Worm (Caenorhabditis elegans) whole organism, mixed stage, embryonic: ENCODE measurements around the gene F15G9.1.

Experiments used
- M03D4.4 ChIP-seq: sonication (generic microtip); optimal IDR thresholded peaks from 2 replicates; lab custom pipeline; 2017; ENCODE audit warnings: mild to moderate bottlenecking, missing genetic modification characterization, missing compliant biosample characterization
- bed-3 ChIP-seq: fragments of 200-800 bp; sonication (Bioruptor generic); optimal IDR thresholded peaks from 3 replicates; lab custom pipeline; 2018; ENCODE audit warnings: mild to moderate bottlenecking, missing genetic modification characterization, moderate library complexity, missing compliant biosample characterization
- blmp-1 ChIP-seq: fragments of 150-350 bp; optimal IDR thresholded peaks from 2 replicates; lab custom pipeline; 2014; ENCODE audit warnings: missing biosample characterization, missing genetic modification characterization
- ceh-39 ChIP-seq: fragments of 150-350 bp; optimal IDR thresholded peaks from 2 replicates; lab custom pipeline; 2014; ENCODE audit warnings: missing biosample characterization, missing genetic modification characterization
- ceh-43 ChIP-seq: fragments of 200-800 bp; sonication (Bioruptor generic); optimal IDR thresholded peaks from 2 replicates; lab custom pipeline; 2018; ENCODE audit warnings: mild to moderate bottlenecking, missing genetic modification characterization, moderate library complexity, missing compliant biosample characterization
- ceh-83 ChIP-seq: fragments of 200-800 bp; sonication (Bioruptor generic); optimal IDR thresholded peaks from 2 replicates; lab custom pipeline; 2018; ENCODE audit warnings: mild to moderate bottlenecking, missing genetic modification characterization, missing compliant biosample characterization
- ces-1 ChIP-seq: fragments of 150-350 bp; optimal IDR thresholded peaks from 2 replicates; lab custom pipeline; 2014; ENCODE audit warnings: missing biosample characterization, missing genetic modification reagents, missing genetic modification characterization
- cnd-1 ChIP-seq: fragments of 200-800 bp; sonication (Bioruptor generic); optimal IDR thresholded peaks from 2 replicates; lab custom pipeline; 2018; ENCODE audit warnings: mild to moderate bottlenecking, missing genetic modification characterization, missing compliant biosample characterization
- drap-1 ChIP-seq: fragments of 200-800 bp; sonication (Bioruptor generic); optimal IDR thresholded peaks from 3 replicates; lab custom pipeline; 2018; ENCODE audit warnings: mild to moderate bottlenecking, missing genetic modification characterization, missing compliant biosample characterization
- elt-1 ChIP-seq: sonication (generic microtip); optimal IDR thresholded peaks from 2 replicates; lab custom pipeline; 2017; ENCODE audit warnings: missing genetic modification characterization, mild to moderate bottlenecking, missing compliant biosample characterization, antibody characterized with exemption, moderate library complexity, borderline replicate concordance; ENCODE audit not compliant: insufficient read depth
- flh-1 ChIP-seq: fragments of 200-800 bp; sonication (Bioruptor generic); optimal IDR thresholded peaks from 2 replicates; lab custom pipeline; 2018; ENCODE audit warnings: mild to moderate bottlenecking, missing genetic modification characterization, moderate library complexity, missing compliant biosample characterization
- ham-2 ChIP-seq: fragments of 200-800 bp; sonication (Bioruptor generic); optimal IDR thresholded peaks from 2 replicates; lab custom pipeline; 2018; ENCODE audit warnings: mild to moderate bottlenecking, missing genetic modification characterization, missing compliant biosample characterization
- hlh-1 ChIP-seq: fragments of 150-350 bp; optimal IDR thresholded peaks from 2 replicates; lab custom pipeline; 2014; ENCODE audit warnings: missing biosample characterization, missing genetic modification reagents, missing genetic modification characterization
- lin-13 ChIP-seq: fragments of 150-350 bp; optimal IDR thresholded peaks from 2 replicates; lab custom pipeline; 2014; ENCODE audit warnings: missing biosample characterization, missing genetic modification characterization
- lin-32 ChIP-seq: fragments of 200-800 bp; sonication (Bioruptor generic); optimal IDR thresholded peaks from 2 replicates; lab custom pipeline; 2018; ENCODE audit warnings: mild to moderate bottlenecking, missing genetic modification characterization, missing compliant biosample characterization
- lsy-2 ChIP-seq: fragments of 150-350 bp; optimal IDR thresholded peaks from 2 replicates; lab custom pipeline; 2014; ENCODE audit warnings: missing biosample characterization, missing genetic modification characterization
- mab-5 ChIP-seq: fragments of 150-350 bp; optimal IDR thresholded peaks from 2 replicates; lab custom pipeline; 2014; ENCODE audit warnings: missing biosample characterization, missing genetic modification characterization
- mep-1 ChIP-seq: fragments of 150-350 bp; optimal IDR thresholded peaks from 2 replicates; lab custom pipeline; 2017; ENCODE audit warnings: missing biosample characterization, missing genetic modification reagents, missing genetic modification characterization, inconsistent platforms
- mls-2 ChIP-seq: sonication (generic microtip); optimal IDR thresholded peaks from 2 replicates; lab custom pipeline; 2016; ENCODE audit warnings: mild to moderate bottlenecking, missing genetic modification characterization, moderate library complexity, missing compliant biosample characterization
- nhr-12 ChIP-seq: fragments of 150-350 bp; optimal IDR thresholded peaks from 2 replicates; lab custom pipeline; 2014; ENCODE audit warnings: missing biosample characterization, missing genetic modification characterization
- nhr-2 ChIP-seq: fragments of 150-350 bp; optimal IDR thresholded peaks from 2 replicates; lab custom pipeline; 2014; ENCODE audit warnings: missing biosample characterization, missing genetic modification characterization
- nhr-237 ChIP-seq: fragments of 150-350 bp; optimal IDR thresholded peaks from 2 replicates; lab custom pipeline; 2014; ENCODE audit warnings: missing biosample characterization, missing genetic modification characterization
- nhr-28 ChIP-seq: fragments of 150-350 bp; optimal IDR thresholded peaks from 2 replicates; lab custom pipeline; 2014; ENCODE audit warnings: missing biosample characterization, missing genetic modification characterization
- nhr-76 ChIP-seq: sonication (generic microtip); optimal IDR thresholded peaks from 2 replicates; lab custom pipeline; 2017; ENCODE audit warnings: missing biosample characterization, missing genetic modification characterization
- pha-4 ChIP-seq: fragments of 150-350 bp; optimal IDR thresholded peaks from 2 replicates; lab custom pipeline; 2018; ENCODE audit warnings: missing biosample characterization, missing genetic modification reagents, missing genetic modification characterization
- sem-2 ChIP-seq: fragments of 200-800 bp; sonication (Bioruptor generic); optimal IDR thresholded peaks from 2 replicates; lab custom pipeline; 2018; ENCODE audit warnings: mild to moderate bottlenecking, missing genetic modification characterization, missing compliant biosample characterization
- snpc-4 ChIP-seq: fragments of 150-350 bp; optimal IDR thresholded peaks from 2 replicates; lab custom pipeline; 2014; ENCODE audit warnings: missing biosample characterization, missing genetic modification characterization
- sptf-1 ChIP-seq: sonication (generic microtip); optimal IDR thresholded peaks from 2 replicates; lab custom pipeline; 2017; ENCODE audit warnings: mild to moderate bottlenecking, missing genetic modification characterization, moderate library complexity, missing compliant biosample characterization
- tbx-8 ChIP-seq: fragments of 200-800 bp; sonication (Bioruptor generic); optimal IDR thresholded peaks from 2 replicates; lab custom pipeline; 2018; ENCODE audit warnings: mild to moderate bottlenecking, missing genetic modification characterization, moderate library complexity, missing compliant biosample characterization
- unc-120 ChIP-seq: sonication (generic microtip); optimal IDR thresholded peaks from 2 replicates; lab custom pipeline; 2017; ENCODE audit warnings: missing genetic modification characterization, missing compliant biosample characterization; ENCODE audit not compliant: poor library complexity, severe bottlenecking
- unc-39 ChIP-seq: fragments of 150-350 bp; optimal IDR thresholded peaks from 2 replicates; lab custom pipeline; 2014; ENCODE audit warnings: missing biosample characterization, missing genetic modification characterization
- unc-62 ChIP-seq: fragments of 150-350 bp; optimal IDR thresholded peaks from 2 replicates; lab custom pipeline; 2014; ENCODE audit warnings: missing biosample characterization, missing genetic modification reagents, missing genetic modification characterization
- zip-8 ChIP-seq: fragments of 150-350 bp; optimal IDR thresholded peaks from 2 replicates; lab custom pipeline; 2014; ENCODE audit warnings: missing biosample characterization, missing genetic modification characterization
- ztf-11 ChIP-seq: fragments of 150-350 bp; optimal IDR thresholded peaks from 2 replicates; lab custom pipeline; 2014; ENCODE audit warnings: missing biosample characterization, missing genetic modification characterization

Gene F15G9.1

ce11 chrX:9719070-9719469 lies 12.9 kb downstream of the F15G9.1 start:
- TF ChIP-seq sem-2: no peak
- no peak for TF ChIP-seq nhr-12 (tag; lab: Kevin White, UChicago)
- no peak for TF ChIP-seq nhr-28 (tag; lab: Kevin White, UChicago)
- no peak for TF ChIP-seq lin-13 (tag; lab: Kevin White, UChicago)
- no peak for TF ChIP-seq mep-1 (tag; lab: Kevin White, UChicago)
- TF ChIP-seq ces-1 (GFP tag; lab: Kevin White, UChicago): no peak
- no peak for TF ChIP-seq ceh-39 (tag; lab: Kevin White, UChicago)
- no peak for TF ChIP-seq ceh-83 (GFP tag; lab: Kevin White, UChicago)
- TF ChIP-seq zip-8 (tag; lab: Kevin White, UChicago): no peak

- peak; percentile 98 for TF ChIP-seq hlh-1 (tag; lab: Kevin White, UChicago)
- TF ChIP-seq unc-120 (tag; lab: Kevin White, UChicago): peak; percentile 82
- no peak for TF ChIP-seq sptf-1 (tag; lab: Kevin White, UChicago)
- TF ChIP-seq drap-1: no peak
- TF ChIP-seq pha-4 (tag; lab: Kevin White, UChicago): no peak
- no peak for TF ChIP-seq snpc-4 (tag; lab: Kevin White, UChicago)
- no peak for TF ChIP-seq tbx-8 (GFP tag; lab: Kevin White, UChicago)
- TF ChIP-seq lsy-2 (tag; lab: Kevin White, UChicago): no peak
- TF ChIP-seq elt-1: no peak
- TF ChIP-seq unc-62 (GFP tag; lab: Kevin White, UChicago): peak; percentile 5
- no peak for TF ChIP-seq mab-5 (tag; lab: Kevin White, UChicago)
- TF ChIP-seq lin-13 (tag; lab: Kevin White, UChicago): no peak
- TF ChIP-seq ces-1 (GFP tag; lab: Kevin White, UChicago): no peak
- no peak for TF ChIP-seq cnd-1
- TF ChIP-seq, all 35 proteins: peak for 3
These were observed 29.3 kb downstream of the F15G9.1 start for ce11 chrX:9735479-9735878.

ce11 chrX:9737730-9738129 lies 31.5 kb downstream of the F15G9.1 start, which contains the start of gene F15G9.5:
TSS of gene F15G9.5 (minus strand) at chrX:9737888.
- TF ChIP-seq mls-2 (tag; lab: Kevin White, UChicago): peak; percentile 31
- peak; percentile 12 for TF ChIP-seq M03D4.4
- no peak for TF ChIP-seq unc-62 (GFP tag; lab: Kevin White, UChicago)
- TF ChIP-seq unc-39 (tag; lab: Kevin White, UChicago): no peak
- no peak for TF ChIP-seq ceh-39 (tag; lab: Kevin White, UChicago)
- peak; percentile 11 for TF ChIP-seq mep-1 (tag; lab: Kevin White, UChicago)
- no peak for TF ChIP-seq nhr-76 (tag; lab: Kevin White, UChicago)
- TF ChIP-seq ham-2 (GFP tag; lab: Kevin White, UChicago): no peak
- TF ChIP-seq pha-4 (tag; lab: Kevin White, UChicago): no peak
- peak; percentile 65 for TF ChIP-seq unc-120 (tag; lab: Kevin White, UChicago)
- no peak for TF ChIP-seq tbx-8 (GFP tag; lab: Kevin White, UChicago)
- TF ChIP-seq snpc-4 (tag; lab: Kevin White, UChicago): no peak
- TF ChIP-seq ztf-11: no peak
- TF ChIP-seq nhr-28 (tag; lab: Kevin White, UChicago): no peak
- no peak for TF ChIP-seq ceh-43 (GFP tag; lab: Kevin White, UChicago)
- peak; percentile 46 for TF ChIP-seq hlh-1 (tag; lab: Kevin White, UChicago)
- no peak for TF ChIP-seq blmp-1 (tag; lab: Kevin White, UChicago)
- no peak for TF ChIP-seq nhr-2 (tag; lab: Kevin White, UChicago)
- no peak for TF ChIP-seq zip-8 (tag; lab: Kevin White, UChicago)
- no peak for TF ChIP-seq flh-1 (GFP tag; lab: Kevin White, UChicago)
- no peak for TF ChIP-seq nhr-237 (tag; lab: Kevin White, UChicago)
- TF ChIP-seq lin-32 (GFP tag; lab: Kevin White, UChicago): no peak
- TF ChIP-seq drap-1: no peak
- no peak for TF ChIP-seq elt-1
- TF ChIP-seq lsy-2 (tag; lab: Kevin White, UChicago): no peak
- no peak for TF ChIP-seq ceh-83 (GFP tag; lab: Kevin White, UChicago)
- TF ChIP-seq sptf-1 (tag; lab: Kevin White, UChicago): peak; percentile 28
- peak; percentile 35 for TF ChIP-seq ces-1 (GFP tag; lab: Kevin White, UChicago)
- TF ChIP-seq mab-5 (tag; lab: Kevin White, UChicago): no peak
- TF ChIP-seq sem-2: no peak
- TF ChIP-seq nhr-12 (tag; lab: Kevin White, UChicago): no peak

ce11 chrX:9742058-9742457 lies 35.9 kb downstream of the F15G9.1 start:
- TF ChIP-seq drap-1 (no peak), nhr-2 (tag; lab: Kevin White, UChicago) (no peak), pha-4 (tag; lab: Kevin White, UChicago) (no peak), bed-3 (GFP tag; lab: Kevin White, UChicago) (no peak), elt-1 (no peak), lin-32 (GFP tag; lab: Kevin White, UChicago) (no peak)
